Worm (Caenorhabditis elegans) whole organism, dauer: Measurements from ENCODE around the gene Y44A6D.1.

Experiments used
- unc-62 ChIP-seq: sonication (generic microtip); optimal IDR thresholded peaks from 2 replicates; lab custom pipeline; 2017; ENCODE audit warnings: missing biosample characterization, missing genetic modification reagents, missing genetic modification characterization

Gene Y44A6D.1

DNA sequence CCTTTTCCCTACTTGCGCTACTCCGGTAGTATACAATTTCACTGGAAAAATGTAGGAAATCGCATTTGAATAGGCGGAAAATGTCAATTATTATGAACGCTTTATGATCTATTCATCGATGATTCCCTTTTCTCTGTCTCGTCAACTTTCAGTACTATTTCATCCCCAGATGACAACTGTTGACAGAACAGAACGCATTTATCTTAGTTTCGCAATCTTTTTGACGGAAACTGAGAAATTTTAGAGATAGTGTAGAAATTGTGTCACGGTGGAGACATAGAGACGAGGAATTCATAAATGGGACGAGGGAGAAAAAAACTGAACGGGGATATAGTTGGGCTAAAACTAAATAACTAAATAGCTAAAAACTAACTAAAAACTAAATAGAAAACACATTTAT, 18.1 kb downstream of the Y44A6D.1 start:
- no peak for TF ChIP-seq unc-62 (GFP tag; lab: Kevin White, UChicago)

DNA sequence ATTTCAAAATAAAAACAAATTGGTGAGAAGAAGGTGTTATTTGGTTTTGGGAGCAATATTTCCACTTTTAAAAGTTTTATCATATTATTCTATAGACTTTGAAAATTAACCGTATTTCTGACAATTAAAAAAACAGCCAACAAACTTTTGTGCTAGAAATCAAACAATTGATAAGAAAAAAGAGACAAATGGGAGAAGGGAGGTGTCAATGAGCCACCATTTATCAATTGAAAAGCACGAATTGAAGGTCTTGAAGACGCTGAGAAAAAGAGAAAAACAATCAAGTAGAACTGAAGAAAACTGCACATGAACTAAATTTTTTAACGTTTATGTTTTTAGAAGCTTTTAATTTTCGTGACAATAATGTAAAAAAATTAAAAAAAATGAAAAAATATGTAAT, 19.0 kb downstream of the Y44A6D.1 start:
- TF ChIP-seq unc-62 (GFP tag; lab: Kevin White, UChicago): no peak

DNA sequence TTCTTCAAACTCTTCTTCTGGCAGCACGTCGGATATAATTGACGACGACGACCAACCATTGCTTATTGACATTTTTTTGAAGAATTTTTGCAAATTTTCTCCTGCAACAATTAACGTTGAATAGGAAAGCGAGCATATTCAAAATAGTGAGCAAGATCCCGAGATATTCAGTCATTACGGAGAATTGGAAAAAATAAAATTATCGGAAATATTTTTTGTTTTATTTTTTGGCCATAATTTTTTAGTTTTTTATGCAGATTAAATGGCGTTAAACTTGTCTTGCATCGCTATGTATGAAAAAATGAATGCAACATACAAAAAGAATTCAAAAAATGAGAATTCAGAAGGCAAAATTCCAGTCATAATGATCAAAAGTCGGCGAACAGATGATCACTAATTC, 19.8 kb downstream of the Y44A6D.1 start, which contains the start of gene elp-1:
Gene elp-1 (minus strand): TSS at position 101 of the 400 bp plus-strand sequence.
- TF ChIP-seq unc-62 (GFP tag; lab: Kevin White, UChicago): no peak

DNA sequence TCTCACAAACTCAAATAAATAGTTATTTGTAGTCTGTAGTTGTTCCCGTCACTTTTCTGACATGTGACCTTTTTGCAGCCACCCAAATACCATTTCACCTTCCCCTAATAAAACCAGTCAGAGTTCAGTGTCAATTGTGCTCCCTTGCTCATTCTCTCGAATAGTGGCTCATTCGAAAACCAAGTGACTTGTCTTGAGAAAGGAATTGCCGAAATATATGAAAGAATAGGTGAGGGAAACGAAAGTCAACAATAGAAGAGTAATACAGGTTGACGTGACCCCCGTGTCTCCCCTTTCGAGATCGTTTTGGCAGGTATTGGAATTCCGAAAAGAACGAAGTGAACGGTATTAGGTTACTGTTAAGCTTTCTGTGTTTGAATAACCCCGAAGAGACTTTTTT, 26.6 kb downstream of the Y44A6D.1 start:
- TF ChIP-seq unc-62 (GFP tag; lab: Kevin White, UChicago): no peak

DNA sequence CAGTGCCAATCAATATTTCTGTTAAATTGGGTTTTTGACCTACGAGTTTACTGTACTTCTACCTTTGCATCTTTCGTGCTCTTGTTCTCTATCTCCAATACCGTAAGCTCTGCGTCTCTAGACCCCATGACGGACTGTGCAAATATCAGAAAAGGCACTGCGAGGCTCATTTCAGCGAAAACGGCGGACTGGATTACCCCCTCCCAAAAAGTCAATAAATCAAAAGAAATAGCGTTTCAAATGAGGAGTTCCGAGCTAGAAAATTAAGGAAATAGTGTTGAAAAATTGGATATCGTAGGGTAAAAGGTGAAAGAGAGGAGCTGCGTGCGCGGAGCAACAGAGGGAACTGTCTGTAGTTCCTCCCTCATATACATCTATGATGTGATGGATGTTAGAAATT, 28.1 kb downstream of the Y44A6D.1 start:
- no peak for TF ChIP-seq unc-62 (GFP tag; lab: Kevin White, UChicago)

DNA sequence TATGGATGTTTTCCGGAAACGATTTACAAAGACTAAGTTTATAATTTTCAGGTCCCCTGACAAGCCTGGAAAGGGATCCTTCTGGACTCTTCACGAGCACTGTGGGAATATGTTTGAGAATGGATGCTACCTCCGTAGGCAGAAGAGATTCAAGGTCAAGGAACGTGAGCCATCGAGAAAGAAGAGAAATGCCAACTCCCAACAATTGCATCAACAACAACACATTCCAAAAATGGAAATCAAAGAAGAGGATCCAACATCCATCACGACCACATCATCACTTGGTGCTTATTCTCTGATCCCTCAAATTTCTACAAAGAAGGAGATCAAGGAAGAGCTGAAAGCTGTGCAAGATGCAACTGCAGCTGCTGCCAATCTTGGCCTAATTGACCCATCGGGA, 31.7 kb downstream of the Y44A6D.1 start:
- TF ChIP-seq unc-62 (GFP tag; lab: Kevin White, UChicago): no peak

DNA sequence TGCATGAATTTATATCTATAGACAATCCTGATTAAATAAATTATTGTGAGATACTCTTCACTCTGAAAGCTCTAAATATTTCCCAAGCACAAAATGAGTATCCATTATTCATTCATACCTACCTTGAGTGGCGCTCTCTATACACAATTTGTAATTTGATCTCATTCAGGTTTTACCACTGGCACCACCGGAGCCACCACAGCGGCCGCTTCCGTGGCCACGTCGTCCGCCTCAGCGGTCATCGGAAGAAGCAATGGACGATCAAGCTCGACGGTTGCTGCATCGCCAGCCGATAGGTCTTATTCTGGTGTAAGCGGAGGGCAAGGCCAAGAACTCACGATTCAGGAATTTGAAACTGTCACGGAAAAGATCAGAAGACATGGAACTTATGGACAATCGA, 32.6 kb downstream of the Y44A6D.1 start:
- TF ChIP-seq unc-62 (GFP tag; lab: Kevin White, UChicago): no peak

DNA sequence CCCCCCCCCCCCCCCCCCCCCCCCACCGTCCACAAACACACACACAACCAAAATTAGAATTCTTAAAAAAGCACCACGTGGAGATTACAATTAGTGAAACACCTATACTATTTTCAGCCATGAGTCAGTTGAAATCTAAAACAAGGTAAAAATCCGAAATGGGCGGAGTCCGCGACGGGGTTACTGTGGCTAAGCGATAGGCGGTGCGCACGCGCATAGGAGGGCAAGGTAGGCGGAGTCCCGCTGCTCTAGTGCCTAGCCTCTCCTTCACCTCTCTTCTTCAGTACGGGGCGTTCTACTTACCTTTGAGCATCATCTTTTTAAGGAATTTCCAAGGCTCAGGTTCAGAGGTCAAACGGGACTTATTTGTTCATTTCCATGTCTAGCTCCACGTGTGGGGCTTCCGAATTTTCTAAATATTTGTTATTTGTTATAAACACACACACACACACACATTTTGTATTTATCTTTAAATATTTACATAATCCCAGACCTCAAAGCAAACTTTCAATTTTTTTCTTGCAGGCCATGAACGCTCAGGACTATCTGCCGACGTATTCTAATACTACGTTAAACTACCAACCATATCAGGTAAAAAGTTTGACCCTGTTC, 33.3 kb downstream of the Y44A6D.1 start:
- no peak for TF ChIP-seq unc-62 (GFP tag; lab: Kevin White, UChicago)

DNA sequence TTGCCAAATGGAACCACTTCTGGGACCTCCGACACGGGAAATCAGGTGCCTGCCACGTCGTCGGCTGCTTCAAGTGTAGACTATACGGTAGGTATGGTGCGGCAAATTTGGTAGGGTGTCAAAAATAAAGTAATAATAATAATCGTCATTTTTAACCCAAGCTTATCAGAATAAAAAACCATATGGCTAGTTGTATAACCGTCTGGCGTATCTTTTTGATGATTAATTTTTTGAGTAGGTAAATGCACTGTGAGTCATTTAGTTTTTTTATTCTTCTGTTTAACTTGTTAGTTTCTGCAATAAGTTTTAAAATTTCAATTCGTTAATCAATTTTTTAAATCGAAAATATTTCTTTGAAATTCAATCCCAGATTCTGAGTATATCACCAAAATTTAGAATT, 34.3 kb downstream of the Y44A6D.1 start:
- TF ChIP-seq unc-62 (GFP tag; lab: Kevin White, UChicago): no peak

DNA sequence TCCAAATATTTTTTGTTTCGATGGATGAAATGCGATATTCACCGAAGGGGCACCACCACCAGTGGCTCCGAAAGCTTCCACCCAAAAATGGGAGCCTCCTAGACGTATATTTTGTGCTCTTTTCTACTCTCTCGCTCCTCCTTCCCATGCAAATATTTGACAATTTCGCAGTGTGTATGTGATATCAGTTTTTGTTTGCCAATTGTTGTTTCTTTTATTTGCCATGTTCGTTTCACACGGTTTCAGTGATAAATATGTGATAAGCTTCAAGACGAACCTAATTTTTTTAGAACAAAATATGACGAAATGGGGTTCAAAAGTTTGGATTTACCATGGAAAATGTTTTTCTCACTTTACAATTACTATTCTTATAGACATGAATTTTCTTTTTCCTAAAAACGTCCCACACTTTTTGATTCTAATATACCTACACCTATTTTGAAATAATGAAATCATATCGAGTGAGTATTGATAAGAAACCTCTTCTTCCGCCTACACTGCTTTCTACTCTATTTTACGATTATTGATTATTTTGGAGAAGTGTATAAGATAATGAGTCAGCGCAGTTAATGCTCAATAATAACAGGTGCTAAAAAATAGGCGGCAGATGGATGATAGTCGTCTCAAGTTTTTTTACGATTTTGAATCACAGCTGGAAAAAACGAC, 35.9 kb downstream of the Y44A6D.1 start:
- no peak for TF ChIP-seq unc-62 (GFP tag; lab: Kevin White, UChicago)

DNA sequence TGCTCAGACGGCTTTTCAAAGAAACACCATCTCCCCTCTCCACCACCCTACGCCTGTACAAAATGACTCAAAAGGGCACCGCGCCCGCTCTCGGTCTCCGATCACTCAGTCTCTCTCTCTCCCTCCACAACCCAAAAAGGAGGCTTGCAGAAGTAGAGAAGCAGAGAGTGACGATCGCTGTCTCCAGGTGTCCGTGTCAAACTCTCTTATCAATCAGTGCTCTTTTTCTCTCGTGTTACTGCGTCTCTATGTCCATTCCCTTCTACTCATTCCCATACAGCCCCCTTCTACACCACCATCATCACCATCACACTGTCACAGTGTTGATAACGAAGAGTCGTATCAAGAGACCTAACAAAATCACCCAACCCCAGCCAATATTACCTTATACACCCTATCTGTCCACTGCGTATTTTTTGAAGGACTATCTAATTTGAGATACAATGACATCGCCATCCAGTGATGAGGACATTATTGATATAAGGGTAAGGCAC, 37.2 kb downstream of the Y44A6D.1 start, which contains the start of gene pha-4:
Gene pha-4 (plus strand): TSS at position 444 of the 494 bp plus-strand sequence.
- no peak for TF ChIP-seq unc-62 (GFP tag; lab: Kevin White, UChicago)

DNA sequence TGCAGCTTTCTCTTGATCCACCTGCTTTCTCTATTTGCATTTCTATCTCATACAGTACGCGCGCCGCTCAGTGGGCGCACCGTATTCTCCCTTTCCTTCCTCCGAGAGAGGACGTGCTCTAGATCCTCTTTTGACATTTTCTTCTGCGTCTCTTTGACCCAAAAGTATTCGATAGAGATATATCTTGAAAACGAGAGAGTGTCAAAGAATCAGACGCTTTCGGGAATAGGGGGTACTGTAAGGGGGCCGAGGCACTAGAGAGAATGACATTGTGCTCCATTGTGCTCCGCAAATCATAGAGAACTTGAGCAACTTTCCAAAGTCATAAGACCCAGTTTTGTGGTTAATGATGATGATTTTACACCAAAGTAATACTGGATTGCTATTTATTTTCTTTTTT, 40.7 kb downstream of the Y44A6D.1 start:
- TF ChIP-seq unc-62 (GFP tag; lab: Kevin White, UChicago): no peak

DNA sequence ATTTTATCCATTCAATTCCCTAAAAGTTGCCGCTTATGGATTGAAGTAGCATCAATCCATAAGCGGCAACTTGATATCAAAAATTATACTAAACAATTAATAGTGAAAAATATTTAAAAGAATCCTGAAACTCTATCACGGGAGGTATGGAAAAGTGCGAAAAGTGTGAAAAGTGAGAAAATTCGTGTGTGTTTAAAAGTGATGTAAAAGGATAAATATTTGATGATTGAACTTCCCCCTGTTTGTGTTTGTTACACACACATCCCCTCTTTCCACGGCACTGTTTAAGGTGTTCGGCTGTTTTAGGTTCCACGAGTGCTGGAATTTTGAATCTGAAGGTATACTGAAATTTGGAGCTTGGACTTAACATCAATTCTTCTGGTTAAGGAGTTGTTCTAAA, 41.9 kb downstream of the Y44A6D.1 start:
- TF ChIP-seq unc-62 (GFP tag; lab: Kevin White, UChicago): no peak

DNA sequence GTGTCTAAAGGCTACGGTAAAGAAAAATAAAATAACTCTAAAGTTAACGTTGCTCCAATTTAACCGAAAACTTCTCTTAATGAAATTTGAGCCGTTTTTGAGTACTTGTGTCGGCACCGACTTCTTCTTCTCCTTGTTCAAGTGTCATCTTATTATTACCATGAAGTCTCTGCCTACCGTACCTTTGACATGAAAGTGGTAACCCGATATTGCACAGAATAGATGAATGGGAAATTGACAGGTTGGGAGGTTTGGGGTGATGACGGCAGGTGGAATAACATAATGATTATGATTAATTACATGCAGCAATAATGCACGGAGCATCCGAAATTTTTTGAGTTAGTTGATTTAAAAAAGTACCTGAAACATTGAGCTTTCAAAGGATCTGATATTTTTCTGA, 43.0 kb downstream of the Y44A6D.1 start:
- TF ChIP-seq unc-62 (GFP tag; lab: Kevin White, UChicago): no peak

DNA sequence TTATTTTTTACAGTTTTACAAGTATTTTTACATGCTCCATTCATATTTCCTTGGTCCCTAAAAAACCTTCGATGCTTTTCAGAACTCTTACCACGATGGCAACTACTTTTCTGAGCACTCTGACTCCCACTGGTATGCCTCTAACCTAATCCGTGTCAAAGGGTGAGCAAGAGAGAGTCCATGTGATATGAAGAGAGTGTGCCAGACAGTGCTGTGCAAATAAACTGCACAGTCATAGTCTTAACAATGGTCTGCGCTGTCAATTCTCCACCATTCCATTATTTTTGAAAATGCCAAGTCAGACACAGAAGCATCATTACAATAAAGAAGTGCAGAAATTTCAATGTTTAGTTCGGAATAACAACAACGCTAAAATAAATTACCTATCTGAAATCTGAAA, 44.6 kb downstream of the Y44A6D.1 start:
- no peak for TF ChIP-seq unc-62 (GFP tag; lab: Kevin White, UChicago)

DNA sequence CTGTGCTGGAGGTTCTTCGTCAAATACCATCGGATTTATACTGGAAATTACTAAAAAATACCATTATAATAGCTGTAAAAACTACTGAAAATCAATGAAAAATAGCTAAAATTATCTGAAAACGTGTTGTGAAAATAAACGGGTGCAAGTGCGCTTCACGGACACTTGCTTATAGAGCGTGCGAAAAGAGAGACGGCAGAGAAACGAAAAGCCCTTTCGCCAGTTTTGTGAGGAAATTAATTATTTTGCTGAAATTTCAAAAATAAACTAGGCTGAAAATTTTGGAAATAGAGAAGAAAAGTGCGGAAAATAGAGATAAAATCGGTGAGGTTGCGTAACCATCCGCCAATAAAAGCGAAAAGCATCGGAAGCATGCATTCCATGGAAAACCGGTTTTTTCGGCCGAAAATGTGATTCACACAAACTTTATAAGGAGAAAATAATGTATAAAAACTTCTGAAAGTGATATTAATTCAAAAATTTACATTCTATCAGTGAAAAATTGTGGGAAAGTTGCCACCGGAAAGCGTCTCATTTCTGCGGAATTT, 45.5 kb downstream of the Y44A6D.1 start, which contains the start of gene dnj-25:
Gene dnj-25 (minus strand): TSS at position 57 of the 548 bp plus-strand sequence.
- TF ChIP-seq unc-62 (GFP tag; lab: Kevin White, UChicago): no peak
